Fruit fly (Drosophila melanogaster): ENCODE measurements around the gene CG9921.
A peak's percentile ranks its signal among the peaks of the same experiment; 100 is the strongest.

CG9921 gene

DNA sequence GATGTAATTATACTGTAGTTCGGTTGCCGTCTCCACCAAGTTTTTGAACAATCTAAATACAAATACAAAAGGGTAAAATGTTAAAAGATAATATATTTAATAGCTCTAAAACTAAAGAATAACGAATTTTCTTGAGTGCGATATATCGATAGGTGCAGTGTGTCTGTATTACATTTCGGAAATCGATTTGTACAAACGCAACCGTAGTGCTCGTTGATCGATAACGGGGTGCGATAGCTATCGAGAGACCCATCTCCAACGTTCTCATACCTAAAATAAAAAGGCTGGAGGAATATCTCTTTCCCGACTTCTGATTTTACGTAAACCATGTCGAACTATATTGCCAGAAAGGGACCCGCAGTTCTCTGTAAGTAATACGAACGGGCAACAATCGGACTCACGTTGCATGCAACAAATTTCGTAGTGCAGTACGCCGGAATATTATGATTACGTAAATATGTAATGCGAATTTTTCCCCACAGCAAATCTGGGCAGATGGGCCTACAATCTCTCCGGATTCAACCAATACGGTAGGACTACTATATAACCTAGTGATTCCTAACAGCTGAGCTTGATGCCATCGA lies 47.2 kb downstream of the CG9921 start, which contains the start of gene UQCR-14 (continued):
- no peak for TF ChIP-seq Abd-B (GFP tag; optimal IDR thresholded peaks at IDR 0.05)
- TF ChIP-seq lbe (GFP tag; optimal IDR thresholded peaks at IDR 0.05), result peak; percentile 37
- no peak for TF ChIP-seq bsh (GFP tag; optimal IDR thresholded peaks at IDR 0.05)
- TF ChIP-seq CG14667 (GFP tag; IDR thresholded peaks at IDR 0.05), result no peak
- no peak for TF ChIP-seq sqz (GFP tag; optimal IDR thresholded peaks at IDR 0.05)
- no peak for TF ChIP-seq CG10462 (GFP tag; optimal IDR thresholded peaks at IDR 0.05)
- no peak for TF ChIP-seq CG2875 (GFP tag; optimal IDR thresholded peaks at IDR 0.05)
- no peak for TF ChIP-seq zfh1 (GFP tag; IDR thresholded peaks at IDR 0.05)
- no peak for TF ChIP-seq usp (GFP tag; optimal IDR thresholded peaks at IDR 0.05)
- TF ChIP-seq CG8924 (tag; optimal IDR thresholded peaks at IDR 0.05), result peak; percentile 33
- no peak for TF ChIP-seq CG16863 (GFP tag; optimal IDR thresholded peaks at IDR 0.05)
- TF ChIP-seq grn (GFP tag; optimal IDR thresholded peaks at IDR 0.05), result peak; percentile 7
- TF ChIP-seq Bteb2 (GFP tag; optimal IDR thresholded peaks at IDR 0.05), result no peak
- TF ChIP-seq CG6272 (GFP tag; IDR thresholded peaks at IDR 0.05), result peak; percentile 44; the same call in 1 of the 2 replicates
- no peak for TF ChIP-seq scrt (GFP tag; optimal IDR thresholded peaks at IDR 0.05)
- TF ChIP-seq chm (GFP tag; IDR thresholded peaks at IDR 0.05), result no peak
- no peak for TF ChIP-seq CG3726 (GFP tag; IDR thresholded peaks at IDR 0.05)
- no peak for TF ChIP-seq Ada2b (GFP tag; IDR thresholded peaks at IDR 0.05)
- no peak for TF ChIP-seq cwo (GFP tag; optimal IDR thresholded peaks at IDR 0.05)
- peak; percentile 71 for TF ChIP-seq trem (tag; optimal IDR thresholded peaks at IDR 0.05)
- TF ChIP-seq Side (GFP tag; optimal IDR thresholded peaks at IDR 0.05), result no peak
- peak; percentile 44 for TF ChIP-seq Nf-YC (tag; optimal IDR thresholded peaks at IDR 0.05)
- TF ChIP-seq CG15601 (tag; optimal IDR thresholded peaks at IDR 0.05), result no peak
- TF ChIP-seq CG4617 (GFP tag; optimal IDR thresholded peaks at IDR 0.05; ENCODE audit: borderline replicate concordance), result peak; percentile 57
- TF ChIP-seq ewg (GFP tag; optimal IDR thresholded peaks at IDR 0.05), result peak; percentile 6
- TF ChIP-seq kni (GFP tag; optimal IDR thresholded peaks at IDR 0.05), result no peak
- no peak for TF ChIP-seq sim (GFP tag; IDR thresholded peaks at IDR 0.05)
- no peak for TF ChIP-seq lola (GFP tag; optimal IDR thresholded peaks at IDR 0.05)
- no peak for TF ChIP-seq sisA (GFP tag; IDR thresholded peaks at IDR 0.05)
- peak; percentile 56 for TF ChIP-seq CG2120 (GFP tag; optimal IDR thresholded peaks at IDR 0.05)
- TF ChIP-seq Dref (GFP tag; IDR thresholded peaks at IDR 0.05), result peak; percentile 99
- no peak for TF ChIP-seq CG2202 (tag; optimal IDR thresholded peaks at IDR 0.05)
- TF ChIP-seq ttk (GFP tag; IDR thresholded peaks at IDR 0.05), result no peak
- TF ChIP-seq Neu2 (GFP tag; optimal IDR thresholded peaks at IDR 0.05; ENCODE audit: borderline replicate concordance), result no peak
- TF ChIP-seq gsb (GFP tag; IDR thresholded peaks at IDR 0.05), result no peak
- TF ChIP-seq run (tag; optimal IDR thresholded peaks at IDR 0.05), result no peak
- TF ChIP-seq E2f1 (GFP tag; IDR thresholded peaks at IDR 0.05), result no peak
- no peak for TF ChIP-seq Ptx1 (GFP tag; IDR thresholded peaks at IDR 0.05)
- TF ChIP-seq CG12942 (GFP tag; optimal IDR thresholded peaks at IDR 0.05), result no peak
- TF ChIP-seq Ssrp (tag; optimal IDR thresholded peaks at IDR 0.05), result no peak
- TF ChIP-seq gce (GFP tag; IDR thresholded peaks at IDR 0.05), result no peak
- no peak for TF ChIP-seq Aef1 (GFP tag; IDR thresholded peaks at IDR 0.05)
- TF ChIP-seq Meics (GFP tag; optimal IDR thresholded peaks at IDR 0.05), result peak; percentile 37
- peak; percentile 18 for TF ChIP-seq CG18599 (GFP tag; optimal IDR thresholded peaks at IDR 0.05)
- no peak for TF ChIP-seq CG4360 (GFP tag; IDR thresholded peaks at IDR 0.05)
- TF ChIP-seq CG7987 (GFP tag; optimal IDR thresholded peaks at IDR 0.05), result peak; percentile 3
- no peak for TF ChIP-seq Vsx1 (GFP tag; optimal IDR thresholded peaks at IDR 0.05)
- no peak for TF ChIP-seq vfl (GFP tag; optimal IDR thresholded peaks at IDR 0.05)
- peak; percentile 44 for TF ChIP-seq CG13296 (GFP tag; optimal IDR thresholded peaks at IDR 0.05)
- no peak for TF ChIP-seq bowl (GFP tag; IDR thresholded peaks at IDR 0.05)
- TF ChIP-seq CG18476 (GFP tag; optimal IDR thresholded peaks at IDR 0.05), result no peak
